Fruit fly (Drosophila melanogaster): ENCODE measurements around the gene ND-B14.5A.
A peak's percentile ranks its signal among the peaks of the same experiment; 100 is the strongest.

Gene ND-B14.5A

dm6 chrX:2219899-2220298 is 47.6 kb downstream of the ND-B14.5A start (continued):
- 0 out of 2 replicates have a peak, but pooled peaks have one; percentile 22 for TF ChIP-seq CG31441 (GFP tag; IDR thresholded peaks at IDR 0.05)
- TF ChIP-seq unpg (GFP tag; optimal IDR thresholded peaks at IDR 0.05) = peak; percentile 9
- no peak for TF ChIP-seq CG10565 (GFP tag; optimal IDR thresholded peaks at IDR 0.05)
- TF ChIP-seq CG12769 (tag; optimal IDR thresholded peaks at IDR 0.05) = no peak

dm6 chrX:2221598-2221997 is 49.3 kb downstream of the ND-B14.5A start:
- TF ChIP-seq CG2129 (GFP tag; IDR thresholded peaks at IDR 0.05; ENCODE audit: partially characterized antibody) = no peak
- TF ChIP-seq insv (GFP tag; optimal IDR thresholded peaks at IDR 0.05) = peak; percentile 57 to 95
- TF ChIP-seq CG6689 (GFP tag; IDR thresholded peaks at IDR 0.05) = no peak
- peak; percentile 18 for TF ChIP-seq zen (tag; optimal IDR thresholded peaks at IDR 0.05)
- TF ChIP-seq Elba2 (GFP tag; optimal IDR thresholded peaks at IDR 0.05) = peak; percentile 61
- TF ChIP-seq fu2 (GFP tag; optimal IDR thresholded peaks at IDR 0.05) = no peak
- no peak for TF ChIP-seq Sry-β (GFP tag; optimal IDR thresholded peaks at IDR 0.05)
- no peak for TF ChIP-seq Ets65A (GFP tag)
- TF ChIP-seq tin (GFP tag; optimal IDR thresholded peaks at IDR 0.05) = no peak
- no peak for TF ChIP-seq H15 (GFP tag; IDR thresholded peaks at IDR 0.05)
- peak; percentile 41 for TF ChIP-seq CG11504 (tag; optimal IDR thresholded peaks at IDR 0.05)
- no peak for TF ChIP-seq CG18619 (GFP tag; optimal IDR thresholded peaks at IDR 0.05)

DNA sequence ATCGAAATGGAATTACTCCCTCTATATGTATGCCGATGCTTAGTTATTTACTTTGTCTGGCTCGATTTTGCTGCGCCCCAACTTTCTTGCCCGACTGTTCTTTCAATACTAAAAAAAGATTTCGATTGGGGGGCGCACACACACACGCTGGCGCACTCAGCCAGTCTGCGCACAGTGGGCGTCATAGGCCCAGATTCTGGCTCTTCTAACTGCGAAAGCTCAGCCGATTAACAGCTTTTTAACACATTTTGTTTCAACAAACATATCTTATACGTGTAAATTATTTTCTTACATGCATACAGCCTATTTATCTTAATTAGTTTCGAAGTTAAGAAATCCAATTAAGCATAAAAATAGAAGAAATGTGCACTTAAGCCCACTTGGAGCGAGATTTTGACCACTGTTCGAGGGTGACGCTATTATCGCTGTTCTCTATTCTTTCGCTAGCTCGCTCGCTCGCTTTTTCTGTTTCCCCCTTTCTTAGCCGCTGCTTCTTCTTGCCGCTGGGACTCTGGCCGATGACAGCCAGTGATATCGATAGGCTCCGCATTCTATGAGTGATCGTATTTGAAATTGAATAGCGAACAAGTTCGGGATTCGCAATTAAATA is 50.0 kb downstream of the ND-B14.5A start, which contains the start of gene Vinc:
Gene Vinc (minus strand): TSS at position 387 of the 610 bp plus-strand sequence.
- TF ChIP-seq ara (GFP tag; IDR thresholded peaks at IDR 0.05) = no peak
- peak; percentile 41; the same call in 1 of the 3 replicates for TF ChIP-seq zen2 (GFP tag; IDR thresholded peaks at IDR 0.05; ENCODE audit: partially characterized antibody)
- TF ChIP-seq gcm (GFP tag; optimal IDR thresholded peaks at IDR 0.05) = peak; percentile 71
- TF ChIP-seq CG12391 (tag; optimal IDR thresholded peaks at IDR 0.05) = peak; percentile 76
- no peak for TF ChIP-seq Asciz (GFP tag; optimal IDR thresholded peaks at IDR 0.05)
- TF ChIP-seq jumu (GFP tag; optimal IDR thresholded peaks at IDR 0.05) = peak; percentile 86
- no peak for TF ChIP-seq pfk (GFP tag; optimal IDR thresholded peaks at IDR 0.05)
- TF ChIP-seq sug (tag; optimal IDR thresholded peaks at IDR 0.05) = peak; percentile 98
- TF ChIP-seq D19B (GFP tag; optimal IDR thresholded peaks at IDR 0.05) = peak; percentile 84
- 0 out of 2 replicates have a peak, but pooled peaks have one; percentile 16 for TF ChIP-seq CG11696 (GFP tag; IDR thresholded peaks at IDR 0.05)
- TF ChIP-seq CG2202 (tag; optimal IDR thresholded peaks at IDR 0.05) = peak; percentile 20
- peak; percentile 85 for TF ChIP-seq CG34422 (GFP tag; IDR thresholded peaks at IDR 0.05)
- TF ChIP-seq mirr (GFP tag; optimal IDR thresholded peaks at IDR 0.05) = peak; percentile 91
- TF ChIP-seq CG10654 (GFP tag; optimal IDR thresholded peaks at IDR 0.05) = peak; percentile 85
- TF ChIP-seq wek (GFP tag; optimal IDR thresholded peaks at IDR 0.05) = no peak
- TF ChIP-seq ab (GFP tag; optimal IDR thresholded peaks at IDR 0.05) = peak; percentile 35
- TF ChIP-seq CG2889 (GFP tag; IDR thresholded peaks at IDR 0.05) = peak; percentile 59; the same call in 2 of the 3 replicates
- TF ChIP-seq Deaf1 (tag; optimal IDR thresholded peaks at IDR 0.05) = peak; percentile 79
- peak; percentile 55; the same call in 1 of the 2 replicates for TF ChIP-seq amos (GFP tag; IDR thresholded peaks at IDR 0.05; ENCODE audit: partially characterized antibody)
- TF ChIP-seq CG4360 (GFP tag; IDR thresholded peaks at IDR 0.05) = no peak
- peak; percentile 65 to 73 for TF ChIP-seq bsh (GFP tag; optimal IDR thresholded peaks at IDR 0.05)
- peak; percentile 78 for TF ChIP-seq GATAe (GFP tag; conservative IDR thresholded peaks at IDR 0.05)
- TF ChIP-seq dmrt11E (tag; optimal IDR thresholded peaks at IDR 0.05) = peak; percentile 51
- TF ChIP-seq CG1233 (GFP tag; optimal IDR thresholded peaks at IDR 0.05) = peak; percentile 90
- TF ChIP-seq salm (tag; optimal IDR thresholded peaks at IDR 0.05) = peak; percentile 48
- peak; percentile 26 for TF ChIP-seq CG2875 (GFP tag; optimal IDR thresholded peaks at IDR 0.05)
- TF ChIP-seq danr (GFP tag; IDR thresholded peaks at IDR 0.05) = peak; percentile 76
- TF ChIP-seq CG9727 (GFP tag; optimal IDR thresholded peaks at IDR 0.05) = peak; percentile 83
- peak; percentile 85 for TF ChIP-seq zfh1 (GFP tag; IDR thresholded peaks at IDR 0.05)
- peak; percentile 64; the same call in 1 of the 2 replicates for TF ChIP-seq MBD-R2 (GFP tag; IDR thresholded peaks at IDR 0.05)
- no peak for TF ChIP-seq gt (GFP tag; IDR thresholded peaks at IDR 0.05)
- TF ChIP-seq unpg (GFP tag; optimal IDR thresholded peaks at IDR 0.05) = peak; percentile 73
